Fruit fly (Drosophila melanogaster) whole organism, pupa: ENCODE measurements around the gene park.

ENCODE experiments used
- CG13204 ChIP-seq: fragments of 200-800 bp; sonication (Bioruptor generic); optimal IDR thresholded peaks from 2 replicates; lab custom pipeline; 2018; ENCODE audit warnings: missing biosample characterization, mild to moderate bottlenecking, missing genetic modification characterization, moderate library complexity
- CG15710 ChIP-seq: fragments of 200-800 bp; sonication (Bioruptor generic); optimal IDR thresholded peaks from 2 replicates; lab custom pipeline; 2018; ENCODE audit warnings: missing biosample characterization, mild to moderate bottlenecking, missing genetic modification characterization, moderate library complexity
- CG17806 ChIP-seq: fragments of 200-800 bp; sonication (Bioruptor generic); optimal IDR thresholded peaks from 2 replicates; lab custom pipeline; 2018; ENCODE audit warnings: missing biosample characterization, mild to moderate bottlenecking, missing genetic modification characterization, moderate library complexity
- CG32121 ChIP-seq: fragments of 200-800 bp; sonication (Bioruptor generic); IDR thresholded peaks from 2 replicates; pipeline ENCODE4 v1.3.6; 2022; ENCODE audit warnings: missing biosample characterization, missing genetic modification characterization
- CG34367 ChIP-seq: fragments of 200-800 bp; sonication (Bioruptor generic); optimal IDR thresholded peaks from 2 replicates; lab custom pipeline; 2018; ENCODE audit warnings: missing biosample characterization, mild to moderate bottlenecking, missing genetic modification characterization
- CG4496 ChIP-seq: fragments of 200-800 bp; sonication (Bioruptor generic); IDR thresholded peaks from 3 replicates; pipeline ENCODE4 v1.3.6; 2022; ENCODE audit warnings: missing biosample characterization, missing genetic modification characterization
- CG8159 ChIP-seq: fragments of 200-800 bp; sonication (Bioruptor generic); optimal IDR thresholded peaks from 3 replicates; lab custom pipeline; 2018; ENCODE audit warnings: missing biosample characterization, mild to moderate bottlenecking, missing genetic modification characterization, moderate library complexity
- D1 ChIP-seq: fragments of 200-800 bp; sonication (Bioruptor generic); optimal IDR thresholded peaks from 2 replicates; lab custom pipeline; 2018; ENCODE audit warnings: missing biosample characterization, mild to moderate bottlenecking, missing genetic modification characterization, moderate library complexity
- Snoo ChIP-seq: fragments of 200-800 bp; sonication (Bioruptor generic); optimal IDR thresholded peaks from 3 replicates; lab custom pipeline; 2017; ENCODE audit warnings: missing biosample characterization, mild to moderate bottlenecking, missing genetic modification characterization, inconsistent platforms
- fd96Ca ChIP-seq: fragments of 200-800 bp; sonication (Bioruptor generic); IDR thresholded peaks from 3 replicates; pipeline ENCODE4 v1.3.6; 2022; ENCODE audit warnings: missing biosample characterization, missing genetic modification characterization

dm6 chr3L:21229764-21230163 is 33.1 kb upstream of the park start:
- TF ChIP-seq CG34367 (tag; lab: Kevin White, UChicago) (no peak), CG17806 (tag; lab: Kevin White, UChicago) (no peak), CG32121 (GFP tag; lab: Robert Waterston, UW) (peak; percentile 72), CG4496 (GFP tag; lab: Robert Waterston, UW) (peak; percentile 78), CG15710 (tag; lab: Kevin White, UChicago) (no peak), D1 (tag; lab: Kevin White, UChicago) (no peak), CG8159 (tag; lab: Kevin White, UChicago) (no peak), fd96Ca (GFP tag; lab: Robert Waterston, UW) (peak; percentile 82; the same call in 2 of the 3 replicates), CG13204 (GFP tag; lab: Kevin White, UChicago) (no peak), Snoo (tag; lab: Kevin White, UChicago) (no peak)
